Worm (Caenorhabditis elegans) whole organism, L1 larva: ENCODE measurements around the gene fig-1.

Experiments
- aha-1 ChIP-seq: fragments of 150-350 bp; optimal IDR thresholded peaks from 2 replicates; lab custom pipeline; 2014; ENCODE audit warnings: missing biosample characterization, missing genetic modification characterization
- aly-2 ChIP-seq: fragments of 150-350 bp; optimal IDR thresholded peaks from 2 replicates; lab custom pipeline; 2014; ENCODE audit warnings: missing biosample characterization, missing genetic modification characterization
- ama-1 ChIP-seq: fragments of 150-350 bp; optimal IDR thresholded peaks from 2 replicates; lab custom pipeline; 2014
- blmp-1 ChIP-seq: fragments of 150-350 bp; optimal IDR thresholded peaks from 2 replicates; lab custom pipeline; 2014; ENCODE audit warnings: missing biosample characterization, missing genetic modification characterization
- ceh-63 ChIP-seq: fragments of 200-800 bp; sonication (Bioruptor generic); optimal IDR thresholded peaks from 2 replicates; lab custom pipeline; 2018; ENCODE audit warnings: mild to moderate bottlenecking, missing genetic modification characterization, missing compliant biosample characterization
- ceh-8 ChIP-seq: fragments of 200-800 bp; sonication (Bioruptor generic); optimal IDR thresholded peaks from 2 replicates; lab custom pipeline; 2018; ENCODE audit warnings: mild to moderate bottlenecking, missing genetic modification characterization, moderate library complexity, missing compliant biosample characterization
- ceh-88 ChIP-seq: fragments of 200-800 bp; sonication (Bioruptor generic); IDR thresholded peaks from 2 replicates; pipeline ENCODE4 v1.3.6; 2022; ENCODE audit warnings: missing genetic modification characterization, missing compliant biosample characterization
- ceh-90 ChIP-seq: sonication (generic microtip); optimal IDR thresholded peaks from 2 replicates; lab custom pipeline; 2016; ENCODE audit warnings: missing genetic modification characterization, missing compliant biosample characterization
- dsc-1 ChIP-seq: sonication (generic microtip); optimal IDR thresholded peaks from 2 replicates; lab custom pipeline; 2016; ENCODE audit warnings: mild to moderate bottlenecking, missing genetic modification characterization, missing compliant biosample characterization
- efl-1 ChIP-seq, 4 experiments: fragments of 150-350 bp; optimal IDR thresholded peaks in 3 of 4; peaks in 1 of 4; 1 replicate in 1 of 4; 2 replicates in 3 of 4; lab custom pipeline; 2014; ENCODE audit warnings: missing biosample characterization in 2 of 4, missing genetic modification characterization in 2 of 4, missing genetic modification reagents in 2 of 4
- egl-13 ChIP-seq: sonication (generic microtip); optimal IDR thresholded peaks from 2 replicates; lab custom pipeline; 2016; ENCODE audit warnings: missing genotype, missing genetic modification reagents, missing genetic modification characterization, missing compliant biosample characterization
- elt-2 ChIP-seq: sonication (generic microtip); optimal IDR thresholded peaks from 2 replicates; lab custom pipeline; 2016; ENCODE audit warnings: missing genetic modification characterization, mild to moderate bottlenecking, inconsistent platforms, missing compliant biosample characterization, missing genetic modification reagents
- elt-3 ChIP-seq, 6 experiments: fragments of 150-350 bp in 1 of 6; sonication (generic microtip); optimal IDR thresholded peaks; 2 replicates each; lab custom pipeline; 2017 to 2018; ENCODE audit warnings: missing biosample characterization in 6 of 6, missing genetic modification characterization in 6 of 6, inconsistent platforms in 1 of 6
- fkh-4 ChIP-seq: sonication (generic microtip); optimal IDR thresholded peaks from 2 replicates; lab custom pipeline; 2016; ENCODE audit warnings: missing compliant biosample characterization, missing genetic modification characterization, borderline replicate concordance
- fkh-8 ChIP-seq: sonication (generic microtip); optimal IDR thresholded peaks from 2 replicates; lab custom pipeline; 2016; ENCODE audit warnings: mild to moderate bottlenecking, missing genetic modification characterization, missing compliant biosample characterization
- fos-1 ChIP-seq: fragments of 150-350 bp; optimal IDR thresholded peaks from 2 replicates; lab custom pipeline; 2014; ENCODE audit warnings: missing biosample characterization, missing genetic modification characterization
- irx-1 ChIP-seq: sonication (generic microtip); optimal IDR thresholded peaks from 2 replicates; lab custom pipeline; 2016; ENCODE audit warnings: missing genetic modification characterization, missing compliant biosample characterization
- isw-1 ChIP-seq: fragments of 200-800 bp; sonication (Bioruptor generic); IDR thresholded peaks from 2 replicates; pipeline ENCODE4 v1.3.6; 2022; ENCODE audit warnings: missing genetic modification characterization, missing compliant biosample characterization
- jun-1 ChIP-seq: fragments of 150-350 bp; optimal IDR thresholded peaks from 2 replicates; lab custom pipeline; 2014; ENCODE audit warnings: missing biosample characterization, missing genetic modification reagents, missing genetic modification characterization
- lin-39 ChIP-seq: fragments of 150-350 bp; optimal IDR thresholded peaks from 2 replicates; lab custom pipeline; 2014; ENCODE audit warnings: missing biosample characterization, missing genetic modification reagents, missing genetic modification characterization
- lsy-2 ChIP-seq, 2 experiments: fragments of 150-350 bp; optimal IDR thresholded peaks; 2 replicates each; lab custom pipeline; 2014; ENCODE audit warnings: missing biosample characterization in 2 of 2, missing genetic modification characterization in 2 of 2
- mep-1 ChIP-seq: fragments of 150-350 bp; optimal IDR thresholded peaks from 2 replicates; lab custom pipeline; 2014; ENCODE audit warnings: missing biosample characterization, missing genetic modification characterization
- nhr-19 ChIP-seq: fragments of 200-800 bp; sonication (Bioruptor generic); conservative IDR thresholded peaks from 2 replicates; pipeline ENCODE4 v1.3.6; 2022; ENCODE audit warnings: missing genetic modification characterization, missing compliant biosample characterization
- nhr-20 ChIP-seq: sonication (generic microtip); optimal IDR thresholded peaks from 2 replicates; lab custom pipeline; 2016; ENCODE audit warnings: mild to moderate bottlenecking, missing genetic modification characterization, missing compliant biosample characterization
- nhr-237 ChIP-seq: fragments of 150-350 bp; optimal IDR thresholded peaks from 2 replicates; lab custom pipeline; 2014; ENCODE audit warnings: missing biosample characterization, missing genetic modification characterization
- nhr-47 ChIP-seq: sonication (generic microtip); optimal IDR thresholded peaks from 2 replicates; lab custom pipeline; 2016; ENCODE audit warnings: mild to moderate bottlenecking, missing genetic modification characterization, moderate library complexity, missing compliant biosample characterization
- nhr-71 ChIP-seq: sonication (generic microtip); optimal IDR thresholded peaks from 2 replicates; lab custom pipeline; 2016; ENCODE audit warnings: mild to moderate bottlenecking, missing genetic modification characterization, moderate library complexity, missing compliant biosample characterization
- nhr-76 ChIP-seq: sonication (generic microtip); optimal IDR thresholded peaks from 2 replicates; lab custom pipeline; 2017; ENCODE audit warnings: missing biosample characterization, missing genetic modification characterization
- nhr-77 ChIP-seq: fragments of 150-350 bp; optimal IDR thresholded peaks from 2 replicates; lab custom pipeline; 2014; ENCODE audit warnings: missing biosample characterization, missing genetic modification characterization
- pax-3 ChIP-seq: fragments of 200-800 bp; sonication (Bioruptor generic); optimal IDR thresholded peaks from 2 replicates; lab custom pipeline; 2018; ENCODE audit warnings: mild to moderate bottlenecking, missing genetic modification characterization, moderate library complexity, missing compliant biosample characterization
- pqm-1 ChIP-seq: sonication (generic microtip); optimal IDR thresholded peaks from 3 replicates; lab custom pipeline; 2017; ENCODE audit warnings: missing biosample characterization, missing genetic modification characterization
- skn-1 ChIP-seq: fragments of 150-350 bp; optimal IDR thresholded peaks from 2 replicates; lab custom pipeline; 2014; ENCODE audit warnings: missing biosample characterization, missing genetic modification characterization
- snpc-4 ChIP-seq: fragments of 150-350 bp; optimal IDR thresholded peaks from 2 replicates; lab custom pipeline; 2014; ENCODE audit warnings: missing biosample characterization, missing genetic modification characterization
- snu-23 ChIP-seq: sonication (generic microtip); optimal IDR thresholded peaks from 2 replicates; lab custom pipeline; 2016; ENCODE audit warnings: missing genetic modification characterization, missing compliant biosample characterization
- sox-4 ChIP-seq: sonication (generic microtip); optimal IDR thresholded peaks from 2 replicates; lab custom pipeline; 2016; ENCODE audit warnings: missing genetic modification characterization, missing compliant biosample characterization
- sup-37 ChIP-seq: fragments of 200-800 bp; sonication (Bioruptor generic); optimal IDR thresholded peaks from 2 replicates; lab custom pipeline; 2018; ENCODE audit warnings: mild to moderate bottlenecking, missing genetic modification characterization, missing compliant biosample characterization
- tbx-2 ChIP-seq: sonication (generic microtip); optimal IDR thresholded peaks from 2 replicates; lab custom pipeline; 2016; ENCODE audit warnings: missing genetic modification characterization, missing compliant biosample characterization
- tlp-1 ChIP-seq: fragments of 150-350 bp; optimal IDR thresholded peaks from 2 replicates; lab custom pipeline; 2014; ENCODE audit warnings: missing biosample characterization, missing genetic modification characterization
- unc-130 ChIP-seq: fragments of 150-350 bp; optimal IDR thresholded peaks from 2 replicates; lab custom pipeline; 2017; ENCODE audit warnings: missing biosample characterization, missing genetic modification characterization, inconsistent platforms
- unc-30 ChIP-seq: sonication (generic microtip); optimal IDR thresholded peaks from 2 replicates; lab custom pipeline; 2017; ENCODE audit warnings: missing biosample characterization, missing genetic modification characterization
- unc-62 ChIP-seq: fragments of 150-350 bp; optimal IDR thresholded peaks from 2 replicates; lab custom pipeline; 2014; ENCODE audit warnings: missing biosample characterization, missing genetic modification reagents, missing genetic modification characterization
- vab-15 ChIP-seq: sonication (generic microtip); optimal IDR thresholded peaks from 2 replicates; lab custom pipeline; 2017; ENCODE audit warnings: missing genotype, mild to moderate bottlenecking, missing genetic modification characterization, missing compliant biosample characterization
- xbp-1 ChIP-seq: sonication (generic microtip); optimal IDR thresholded peaks from 2 replicates; lab custom pipeline; 2016; ENCODE audit warnings: missing genetic modification characterization, missing compliant biosample characterization
- zip-4 ChIP-seq: fragments of 200-800 bp; sonication (Bioruptor generic); optimal IDR thresholded peaks from 2 replicates; lab custom pipeline; 2018; ENCODE audit warnings: mild to moderate bottlenecking, missing genetic modification characterization, moderate library complexity, missing compliant biosample characterization
- ztf-11 ChIP-seq, 2 experiments: sonication (generic microtip); optimal IDR thresholded peaks; 2 replicates each; lab custom pipeline; 2016 to 2017; ENCODE audit warnings: missing genetic modification characterization in 2 of 2, missing biosample characterization in 1 of 2, missing compliant biosample characterization in 1 of 2

Gene fig-1

DNA sequence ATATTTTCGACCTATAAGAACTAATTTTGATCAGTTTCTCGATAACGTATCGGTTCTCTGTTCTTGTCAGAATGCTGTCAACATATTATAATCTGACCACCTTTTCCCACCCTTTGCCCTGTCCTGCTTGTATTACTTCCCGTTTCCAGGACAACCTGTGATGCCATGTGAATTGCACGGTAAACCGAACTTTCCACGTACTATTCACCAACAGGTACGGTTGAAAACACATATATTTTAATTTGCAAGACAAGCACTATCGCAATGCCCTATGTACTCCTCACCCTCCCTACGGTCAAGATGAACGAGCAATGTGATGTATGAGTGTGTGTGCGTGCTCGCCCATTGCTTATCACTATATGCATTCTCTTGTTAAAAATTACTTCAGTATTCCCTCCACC is 28.1 kb upstream of the fig-1 start:
- TF ChIP-seq efl-1 (optimal IDR thresholded peaks at IDR 0.05; lab: Kevin White, UChicago) (no peak), efl-1 (GFP tag; optimal IDR thresholded peaks at IDR 0.05 in 1 of 2; lab: Kevin White, UChicago) (peak in 1 of 2 experiments; percentile 82), jun-1 (tag; lab: Kevin White, UChicago) (peak; percentile 11), elt-2 (peak; percentile 71), ceh-88 (no peak)

DNA sequence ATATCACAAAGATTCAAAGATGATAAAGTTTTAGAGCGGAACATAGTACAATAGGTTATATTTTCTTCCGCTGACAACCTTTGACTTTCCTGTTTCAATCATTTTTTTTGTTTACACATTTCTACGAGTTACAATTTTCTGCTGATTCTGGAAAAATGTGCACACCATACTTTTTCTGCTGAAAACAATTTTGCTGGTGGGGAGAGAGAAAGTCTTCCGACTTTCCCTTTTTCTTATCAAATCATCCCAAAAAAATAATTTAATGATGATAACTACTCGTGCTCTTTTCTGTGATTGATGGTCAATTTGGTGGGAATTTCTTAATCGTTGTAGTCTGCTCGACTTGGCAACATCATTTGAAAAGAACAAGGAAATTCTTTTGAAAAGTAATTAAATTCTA is 26.6 kb upstream of the fig-1 start:
- no peak for TF ChIP-seq aha-1 (tag; lab: Kevin White, UChicago)
- TF ChIP-seq tlp-1 = no peak
- TF ChIP-seq lin-39 (tag; lab: Kevin White, UChicago) = no peak
- no peak for TF ChIP-seq unc-62 (GFP tag; lab: Kevin White, UChicago)
- no peak for TF ChIP-seq elt-3 (tag; optimal IDR thresholded peaks at IDR 0.05; lab: Kevin White, UChicago)
- peak; percentile 62 for TF ChIP-seq elt-2
- TF ChIP-seq nhr-20 (tag; lab: Kevin White, UChicago) = no peak
- no peak for TF ChIP-seq ceh-63
- TF ChIP-seq pqm-1 (tag; lab: Kevin White, UChicago) = no peak
- TF ChIP-seq blmp-1 = peak; percentile 5

DNA sequence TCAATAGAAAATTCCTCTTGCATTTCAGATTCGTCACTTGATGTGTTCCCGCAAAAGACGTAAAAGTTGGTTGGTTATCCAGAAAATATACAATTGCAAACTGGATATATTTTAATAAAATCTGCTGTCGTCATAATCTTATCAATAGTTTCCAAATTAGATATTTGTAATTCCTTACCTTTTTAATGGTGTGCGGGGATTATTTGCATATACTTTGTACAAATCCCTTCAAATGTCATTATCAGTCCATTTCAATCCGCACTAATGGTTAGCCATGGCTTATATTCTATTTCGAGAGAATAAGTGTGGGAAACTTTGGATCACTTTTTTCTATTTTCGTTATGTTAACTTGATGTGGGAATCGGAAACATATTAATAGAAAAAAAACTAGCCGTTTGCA is 23.1 kb upstream of the fig-1 start:
- TF ChIP-seq nhr-47 (tag; lab: Kevin White, UChicago) (peak; percentile 12), dsc-1 (tag; lab: Kevin White, UChicago) (peak; percentile 92), nhr-77 (no peak)

DNA sequence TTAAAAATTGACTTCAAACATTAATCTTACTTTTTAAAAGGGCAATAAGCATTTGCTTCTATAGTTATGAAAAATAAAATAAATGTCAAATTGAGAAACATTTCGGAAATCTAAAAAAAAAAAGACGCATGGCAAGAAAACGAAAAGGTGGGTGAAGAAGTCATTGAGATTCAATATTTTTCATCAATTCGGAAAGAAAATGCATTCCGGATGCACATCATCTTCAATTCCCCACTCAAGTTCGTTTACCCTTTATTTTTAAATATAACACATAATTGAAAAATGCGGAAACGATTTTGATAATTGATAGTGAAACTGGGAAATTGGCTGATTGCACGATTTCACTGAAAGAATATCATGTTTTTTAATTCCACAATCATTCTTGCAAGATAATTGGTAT is 21.4 kb upstream of the fig-1 start, which contains the start of gene F53B7.4:
Gene F53B7.4, minus strand, starts transcription at position 101 of the 400 bp plus-strand sequence.
- no peak for TF ChIP-seq pax-3 (tag; lab: Kevin White, UChicago)
- no peak for TF ChIP-seq blmp-1
- no peak for TF ChIP-seq nhr-76
- no peak for TF ChIP-seq ama-1 (lab: Kevin White, UChicago)
- TF ChIP-seq unc-62 (GFP tag; lab: Kevin White, UChicago) = no peak
- TF ChIP-seq tbx-2 (tag; lab: Kevin White, UChicago) = no peak
- no peak for TF ChIP-seq sup-37 (GFP tag; lab: Kevin White, UChicago)
- no peak for TF ChIP-seq zip-4 (GFP tag; lab: Kevin White, UChicago)
- no peak for TF ChIP-seq skn-1 (tag; lab: Kevin White, UChicago)
- TF ChIP-seq elt-3 (tag; optimal IDR thresholded peaks at IDR 0.05; lab: Kevin White, UChicago) = no peak
- TF ChIP-seq, all 84 proteins: peak for 0

DNA sequence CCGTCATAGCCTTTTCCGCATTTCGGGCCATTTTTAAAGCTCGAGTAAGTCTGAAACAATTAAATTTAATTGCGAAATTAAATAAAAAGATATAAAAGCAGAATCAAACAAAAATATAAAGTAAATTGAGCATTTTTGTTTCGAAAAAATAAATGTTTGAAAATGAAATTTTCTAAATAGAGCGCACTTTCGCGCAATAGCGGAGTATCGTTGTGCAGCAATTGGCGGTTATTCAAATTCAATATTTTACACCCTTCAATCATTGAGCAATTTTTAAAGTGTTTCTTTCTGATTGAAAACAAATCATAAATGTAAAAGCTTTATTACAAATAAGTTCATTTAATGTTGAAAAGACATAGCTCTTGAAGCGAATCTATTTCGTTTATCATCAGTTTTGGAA is 19.6 kb upstream of the fig-1 start, which contains the start of gene isy-1:
Gene isy-1, minus strand, starts transcription at position 50 of the 400 bp plus-strand sequence.
- TF ChIP-seq unc-30 (no peak), vab-15 (tag; lab: Kevin White, UChicago) (no peak), xbp-1 (tag; lab: Kevin White, UChicago) (peak; percentile 70), nhr-19 (GFP tag; lab: Robert Waterston, UW) (peak; percentile 73), unc-62 (GFP tag; lab: Kevin White, UChicago) (no peak), ztf-11 (tag; optimal IDR thresholded peaks at IDR 0.05; lab: Kevin White, UChicago) (no peak), fkh-4 (tag; lab: Kevin White, UChicago) (no peak), isw-1 (GFP tag; lab: Robert Waterston, UW) (peak; percentile 59), fkh-8 (tag; lab: Kevin White, UChicago) (peak; percentile 61), snu-23 (GFP tag; lab: Kevin White, UChicago) (peak; percentile 80), ceh-90 (tag; lab: Kevin White, UChicago) (no peak), irx-1 (tag; lab: Kevin White, UChicago) (peak; percentile 29), unc-130 (tag; lab: Kevin White, UChicago) (peak; percentile 43), ceh-8 (GFP tag; lab: Kevin White, UChicago) (peak; percentile 17), elt-3 (tag; optimal IDR thresholded peaks at IDR 0.05; lab: Kevin White, UChicago) (peak in 2 of 6 experiments; percentile 31 to 59), mep-1 (tag; lab: Kevin White, UChicago) (peak; percentile 90), egl-13 (peak; percentile 25), snpc-4 (tag; lab: Kevin White, UChicago) (peak; percentile 70), ama-1 (lab: Kevin White, UChicago) (no peak), skn-1 (tag; lab: Kevin White, UChicago) (peak; percentile 88), nhr-237 (tag; lab: Kevin White, UChicago) (no peak), ceh-63 (no peak), fos-1 (tag; lab: Kevin White, UChicago) (peak; percentile 51), sup-37 (GFP tag; lab: Kevin White, UChicago) (no peak), dsc-1 (tag; lab: Kevin White, UChicago) (peak; percentile 60), lsy-2 (tag; optimal IDR thresholded peaks at IDR 0.05; lab: Kevin White, UChicago) (peak; percentile 81 to 90), nhr-71 (tag; lab: Kevin White, UChicago) (peak; percentile 81), sox-4 (tag; lab: Kevin White, UChicago) (peak; percentile 42), aly-2 (tag; lab: Kevin White, UChicago) (no peak)
